Worm (Caenorhabditis elegans): ENCODE measurements around the gene cpl-1.

Gene cpl-1

DNA sequence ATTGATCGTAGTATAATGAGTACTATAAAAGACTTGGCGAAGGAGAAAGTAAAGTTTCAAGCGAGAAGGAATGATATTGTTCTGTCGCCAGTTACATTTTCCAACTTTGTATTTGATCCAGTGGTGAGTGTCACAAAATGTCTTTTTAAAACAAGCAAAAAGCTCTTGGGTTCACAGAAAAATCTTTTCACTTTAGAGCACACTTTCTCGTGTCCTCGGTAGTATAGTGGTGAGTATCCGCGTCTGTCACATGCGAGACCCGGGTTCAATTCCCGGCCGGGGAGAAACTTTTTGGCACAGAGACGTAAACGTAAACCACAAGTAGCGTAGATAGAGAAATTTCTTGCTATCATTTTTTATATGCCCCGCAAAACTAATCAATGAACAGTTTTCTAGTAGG lies 45.2 kb upstream of the cpl-1 start (continued):
- TF ChIP-seq dox-1 (GFP tag; IDR thresholded peaks at IDR 0.05) (peak; percentile 72), B0336.3 (GFP tag; IDR thresholded peaks at IDR 0.05) (no peak), ceh-40 (GFP tag; IDR thresholded peaks at IDR 0.05) (no peak), let-526 (GFP tag; IDR thresholded peaks at IDR 0.05) (no peak), F10E7.11 (tag; optimal IDR thresholded peaks at IDR 0.05) (no peak), F52B5.7 (tag; optimal IDR thresholded peaks at IDR 0.05) (no peak), ztf-26 (tag; optimal IDR thresholded peaks at IDR 0.05) (no peak), lin-35 (GFP tag; optimal IDR thresholded peaks at IDR 0.05) (no peak), him-1 (tag; optimal IDR thresholded peaks at IDR 0.05) (peak; percentile 71), nfya-2 (GFP tag; IDR thresholded peaks at IDR 0.05) (no peak), ccch-3 (GFP tag; optimal IDR thresholded peaks at IDR 0.05) (no peak), ceh-27 (GFP tag; optimal IDR thresholded peaks at IDR 0.05) (no peak), snpc-1.3 (tag; optimal IDR thresholded peaks at IDR 0.05; ENCODE audit: insufficient read depth) (no peak), B0261.1 (tag; optimal IDR thresholded peaks at IDR 0.05) (peak; percentile 79), lsl-1 (GFP tag; optimal IDR thresholded peaks at IDR 0.05) (no peak), dpl-1 (GFP tag; optimal IDR thresholded peaks at IDR 0.05) (no peak), sdz-38 (tag; optimal IDR thresholded peaks at IDR 0.05) (no peak), efl-1 (GFP tag; optimal IDR thresholded peaks at IDR 0.05) (no peak), Y67H2A.10 (GFP tag; conservative IDR thresholded peaks at IDR 0.05) (no peak), akir-1 (GFP tag; optimal IDR thresholded peaks at IDR 0.05) (no peak), athp-1 (tag; optimal IDR thresholded peaks at IDR 0.05) (peak; percentile 7), ztf-18 (tag; optimal IDR thresholded peaks at IDR 0.05) (peak; percentile 46), madf-10 (tag; optimal IDR thresholded peaks at IDR 0.05) (peak; percentile 8), B0019.2 (GFP tag; conservative IDR thresholded peaks at IDR 0.05) (no peak), unc-62 (GFP tag; optimal IDR thresholded peaks at IDR 0.05) (no peak), hrde-1 (tag; optimal IDR thresholded peaks at IDR 0.05; ENCODE audit: borderline replicate concordance) (peak; percentile 22), madf-6 (GFP tag; IDR thresholded peaks at IDR 0.05) (peak; percentile 45; the same call in 1 of the 2 replicates), D2030.7 (GFP tag; IDR thresholded peaks at IDR 0.05) (peak; percentile 37; the same call in 1 of the 2 replicates), K11D2.4 (GFP tag; IDR thresholded peaks at IDR 0.05) (no peak)

DNA sequence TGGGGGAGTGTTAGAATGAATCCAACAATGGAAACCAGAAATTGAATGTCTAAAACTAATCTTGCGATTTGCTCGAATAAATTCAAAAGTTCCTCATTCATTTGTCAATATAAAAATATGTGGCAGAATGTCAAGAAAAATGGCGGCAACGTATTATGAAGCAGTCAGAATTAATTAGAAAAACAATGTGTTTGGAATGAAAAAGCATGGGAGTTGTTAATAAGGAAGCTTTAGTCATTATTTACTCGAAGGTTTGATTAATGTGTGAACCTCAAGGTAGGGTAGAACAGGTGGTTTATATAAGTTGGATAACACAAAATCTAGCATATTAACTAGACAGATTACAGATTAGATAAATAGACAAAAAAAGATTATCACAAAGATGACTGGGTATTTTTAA lies 43.1 kb upstream of the cpl-1 start, which contains the start of gene srw-76:
Gene srw-76 (minus strand): TSS at position 101 of the 400 bp plus-strand sequence.
- no peak for TF ChIP-seq repo-1 (tag; optimal IDR thresholded peaks at IDR 0.05)
- TF ChIP-seq mcd-1 (GFP tag; IDR thresholded peaks at IDR 0.05) = no peak
- TF ChIP-seq nhr-179 (tag; optimal IDR thresholded peaks at IDR 0.05) = no peak
- no peak for TF ChIP-seq pha-4 (tag; optimal IDR thresholded peaks at IDR 0.05)
- no peak for TF ChIP-seq Y53F4B.3 (GFP tag; IDR thresholded peaks at IDR 0.05)
- no peak for TF ChIP-seq ekl-4 (GFP tag; IDR thresholded peaks at IDR 0.05)
- no peak for TF ChIP-seq F55B11.4 (tag; optimal IDR thresholded peaks at IDR 0.05; ENCODE audit: borderline replicate concordance, insufficient read depth)
- no peak for TF ChIP-seq mes-4 (tag; optimal IDR thresholded peaks at IDR 0.05)
- TF ChIP-seq Y53G8AR.9 (GFP tag; conservative IDR thresholded peaks at IDR 0.05) = no peak
- TF ChIP-seq cebp-2 (GFP tag; IDR thresholded peaks at IDR 0.05) = no peak
- TF ChIP-seq ceh-100 (GFP tag; IDR thresholded peaks at IDR 0.05) = no peak

All from whole organism, young adult.